Fruit fly (Drosophila melanogaster) whole organism, prepupa: ENCODE results near the gene PGRP-LD.

Experiments
- CG10669 ChIP-seq: fragments of 200-800 bp; sonication (Bioruptor generic); optimal IDR thresholded peaks from 3 replicates; lab custom pipeline; 2018; ENCODE audit warnings: missing biosample characterization, mild to moderate bottlenecking, missing genetic modification characterization, moderate library complexity
- CG11294 ChIP-seq: fragments of 200-800 bp; sonication (Bioruptor generic); IDR thresholded peaks from 2 replicates; pipeline ENCODE4 v1.3.6; 2022; ENCODE audit warnings: missing biosample characterization, missing genetic modification characterization
- CG6163 ChIP-seq: fragments of 200-800 bp; sonication (Bioruptor generic); IDR thresholded peaks from 3 replicates; pipeline ENCODE4 v1.3.6; 2022; ENCODE audit warnings: missing biosample characterization, missing genetic modification characterization
- CG7368 ChIP-seq: fragments of 200-800 bp; sonication (Bioruptor generic); optimal IDR thresholded peaks from 3 replicates; lab custom pipeline; 2016; ENCODE audit warnings: missing biosample characterization, missing genetic modification characterization
- CG8119 ChIP-seq: fragments of 200-800 bp; sonication (Bioruptor generic); IDR thresholded peaks from 3 replicates; pipeline ENCODE4 v1.3.6; 2022; ENCODE audit warnings: missing biosample characterization, missing genetic modification characterization
- CG9139 ChIP-seq: fragments of 200-800 bp; sonication (Bioruptor generic); optimal IDR thresholded peaks from 3 replicates; lab custom pipeline; 2017; ENCODE audit warnings: missing biosample characterization, mild to moderate bottlenecking, missing genetic modification characterization
- Hr39 ChIP-seq: fragments of 200-800 bp; sonication (Bioruptor generic); optimal IDR thresholded peaks from 2 replicates; lab custom pipeline; 2016; ENCODE audit warnings: missing biosample characterization, missing genetic modification characterization
- Lpt ChIP-seq: fragments of 200-800 bp; sonication (Bioruptor generic); optimal IDR thresholded peaks from 3 replicates; lab custom pipeline; 2016; ENCODE audit warnings: missing biosample characterization, missing genetic modification characterization
- Sox102F ChIP-seq: fragments of 200-800 bp; sonication (Bioruptor generic); optimal IDR thresholded peaks from 2 replicates; lab custom pipeline; 2016; ENCODE audit warnings: missing biosample characterization, mild to moderate bottlenecking, missing genetic modification characterization
- achi ChIP-seq: fragments of 200-800 bp; sonication (Bioruptor generic); optimal IDR thresholded peaks from 3 replicates; lab custom pipeline; 2016; ENCODE audit warnings: missing biosample characterization, missing genetic modification characterization
- acj6 ChIP-seq: fragments of 200-800 bp; sonication (Bioruptor generic); optimal IDR thresholded peaks from 3 replicates; lab custom pipeline; 2016; ENCODE audit warnings: missing biosample characterization, missing genetic modification characterization
- fd59A ChIP-seq: fragments of 200-800 bp; sonication (Bioruptor generic); optimal IDR thresholded peaks from 2 replicates; lab custom pipeline; 2017; ENCODE audit warnings: missing biosample characterization, mild to moderate bottlenecking, missing genetic modification characterization, missing genetic modification reagents
- salr ChIP-seq, 2 experiments: fragments of 200-800 bp; sonication (Bioruptor generic); optimal IDR thresholded peaks; 3 replicates each; lab custom pipeline; 2016 to 2018; ENCODE audit warnings: missing biosample characterization in 2 of 2, missing genetic modification characterization in 2 of 2, mild to moderate bottlenecking in 1 of 2
- svp ChIP-seq: fragments of 200-800 bp; sonication (Bioruptor generic); peaks from one replicate; lab custom pipeline; 2016; ENCODE audit warnings: missing biosample characterization, missing genetic modification characterization

dm6 chr3L:5797274-5797673 lies 17.4 kb downstream of the PGRP-LD start:
- TF ChIP-seq Lpt (GFP tag; lab: Kevin White, UChicago) (no peak), CG10669 (GFP tag; lab: Kevin White, UChicago) (no peak), achi (GFP tag; lab: Kevin White, UChicago) (no peak), CG9139 (GFP tag; lab: Kevin White, UChicago) (no peak), Sox102F (no peak), Hr39 (GFP tag; lab: Kevin White, UChicago) (no peak), salr (GFP tag; optimal IDR thresholded peaks at IDR 0.05; lab: Kevin White, UChicago) (no peak), CG8119 (GFP tag; lab: Robert Waterston, UW) (no peak), fd59A (GFP tag; lab: Kevin White, UChicago) (no peak), acj6 (GFP tag; lab: Kevin White, UChicago) (no peak), CG11294 (GFP tag; lab: Robert Waterston, UW) (no peak), CG6163 (no peak), CG7368 (GFP tag; lab: Kevin White, UChicago) (no peak), svp (GFP tag; lab: Kevin White, UChicago) (no peak)
